Worm (Caenorhabditis elegans): ENCODE results near the gene sra-37.

Gene sra-37

DNA sequence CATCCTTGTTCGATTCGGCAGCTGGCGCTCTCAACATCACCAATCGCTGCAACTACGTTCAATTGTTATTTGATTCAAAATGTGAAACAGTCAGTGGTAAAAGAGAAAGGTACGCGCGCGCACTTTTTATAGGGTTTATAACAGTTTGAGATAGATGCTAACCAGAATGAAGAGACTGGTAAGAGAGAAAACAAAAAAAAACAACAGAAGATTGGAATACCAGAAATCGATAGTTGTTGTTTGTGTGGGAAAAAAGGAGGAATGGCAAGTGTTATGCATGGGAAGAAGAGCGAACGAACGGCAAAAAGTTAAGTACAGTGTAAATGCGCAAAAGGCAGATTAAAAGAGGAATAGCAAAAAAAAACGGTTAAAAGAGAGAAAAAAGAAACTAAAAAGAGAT is 16.7 kb upstream of the sra-37 start, which contains the start of gene Y26E6A.3:
TSS of gene Y26E6A.3 (minus strand) at position 101 of the 400 bp plus-strand sequence.
- no peak for TF ChIP-seq unc-62 (GFP tag; optimal IDR thresholded peaks at IDR 0.05)

DNA sequence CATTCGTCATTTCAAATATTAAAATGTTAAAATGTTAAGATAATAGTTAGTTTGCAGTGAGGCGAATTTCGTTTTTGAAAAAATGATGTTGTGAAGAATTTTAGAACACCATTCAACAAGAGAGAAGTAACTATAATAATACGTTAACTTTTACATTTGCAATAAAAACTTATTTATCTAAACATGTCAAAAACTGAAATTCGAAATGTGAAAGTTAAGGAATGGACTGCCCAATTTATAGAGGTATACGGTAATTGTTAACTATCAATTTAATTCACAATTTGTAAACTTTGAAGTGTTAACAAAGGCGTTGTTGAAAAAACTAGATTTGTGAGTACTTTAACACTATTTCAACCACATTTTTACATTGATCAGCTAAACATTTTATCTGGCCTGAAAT is 10.6 kb upstream of the sra-37 start:
- TF ChIP-seq unc-62 (GFP tag; optimal IDR thresholded peaks at IDR 0.05): no peak

DNA sequence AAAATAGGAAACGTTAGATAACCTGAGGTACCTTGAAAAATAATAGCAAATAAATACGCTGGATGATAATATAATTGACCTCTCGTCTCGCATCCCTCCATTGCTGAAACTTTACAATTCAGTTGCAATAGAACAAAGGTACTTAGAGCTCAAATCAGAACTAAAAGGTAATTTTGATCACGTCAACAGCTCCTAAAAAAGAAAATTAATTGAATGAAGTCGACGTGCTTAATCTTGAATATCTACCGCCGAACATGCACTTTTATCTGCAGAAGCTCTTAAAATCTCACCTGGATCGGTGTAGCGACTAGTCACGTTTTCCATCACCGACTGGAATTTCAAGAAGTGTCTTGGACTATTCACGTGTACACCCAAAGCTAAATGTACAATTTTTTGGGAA is 10.2 kb upstream of the sra-37 start, which contains the start of gene sra-39:
TSS of gene sra-39 (minus strand) at position 101 of the 400 bp plus-strand sequence.
- TF ChIP-seq unc-62 (GFP tag; optimal IDR thresholded peaks at IDR 0.05): no peak

DNA sequence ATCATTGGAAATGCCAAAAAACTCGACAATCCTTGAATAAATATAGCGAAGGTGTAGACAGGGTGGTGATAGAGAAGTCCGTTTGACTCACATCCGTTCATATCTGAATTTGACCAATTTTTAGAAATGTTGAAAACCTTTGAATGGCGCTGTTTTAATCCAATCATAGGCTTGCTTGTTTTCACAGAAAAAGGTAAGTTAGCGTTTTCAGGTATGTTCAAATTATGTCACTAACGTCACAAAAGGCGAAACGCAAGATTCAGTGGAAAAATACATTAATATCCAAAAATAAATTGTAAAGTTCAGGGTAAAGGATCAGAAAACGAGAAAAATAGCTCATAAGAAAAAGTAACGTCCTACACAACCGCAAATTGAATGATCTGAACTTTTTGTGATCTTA is 6.9 kb upstream of the sra-37 start, which contains the start of gene sra-38:
TSS of gene sra-38 (minus strand) at position 101 of the 400 bp plus-strand sequence.
- no peak for TF ChIP-seq unc-62 (GFP tag; optimal IDR thresholded peaks at IDR 0.05)

DNA sequence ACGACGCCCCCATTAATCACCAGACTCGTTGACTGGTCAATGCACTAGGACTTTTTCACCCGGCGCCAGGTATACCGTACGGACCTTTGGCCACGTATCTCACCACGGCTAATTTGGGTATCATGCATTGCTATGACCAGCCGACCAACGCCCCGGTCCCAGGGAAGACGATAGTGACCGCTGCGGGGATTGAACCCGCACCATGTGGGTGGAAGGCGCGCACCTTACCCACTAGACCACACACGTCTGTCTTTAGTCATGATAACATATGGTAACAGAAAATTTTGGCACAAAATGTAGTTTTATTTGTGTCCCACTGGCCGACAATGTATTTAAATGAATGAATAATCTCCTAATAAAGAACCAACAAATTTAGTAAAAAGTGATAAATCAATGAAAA is 7.0 kb downstream of the sra-37 start:
- TF ChIP-seq unc-62 (GFP tag; optimal IDR thresholded peaks at IDR 0.05): no peak

DNA sequence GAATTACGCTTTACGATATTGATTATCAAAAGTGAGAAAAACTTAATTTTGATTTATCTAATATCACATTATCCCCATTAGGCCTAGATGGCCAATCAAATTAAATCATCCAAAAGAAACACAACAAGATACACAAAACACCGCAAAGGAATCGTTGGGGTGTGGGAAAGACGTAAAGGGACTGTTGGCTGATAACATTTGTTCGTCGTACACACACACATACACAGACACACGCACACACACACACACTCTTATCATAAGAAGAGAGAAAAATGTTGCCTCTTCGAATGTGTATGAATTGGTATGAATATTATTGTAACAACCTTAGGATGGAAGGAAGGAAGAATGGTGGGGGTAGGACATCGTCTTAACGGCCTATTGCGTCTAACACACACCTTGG is 8.0 kb downstream of the sra-37 start:
- no peak for TF ChIP-seq unc-62 (GFP tag; optimal IDR thresholded peaks at IDR 0.05)

DNA sequence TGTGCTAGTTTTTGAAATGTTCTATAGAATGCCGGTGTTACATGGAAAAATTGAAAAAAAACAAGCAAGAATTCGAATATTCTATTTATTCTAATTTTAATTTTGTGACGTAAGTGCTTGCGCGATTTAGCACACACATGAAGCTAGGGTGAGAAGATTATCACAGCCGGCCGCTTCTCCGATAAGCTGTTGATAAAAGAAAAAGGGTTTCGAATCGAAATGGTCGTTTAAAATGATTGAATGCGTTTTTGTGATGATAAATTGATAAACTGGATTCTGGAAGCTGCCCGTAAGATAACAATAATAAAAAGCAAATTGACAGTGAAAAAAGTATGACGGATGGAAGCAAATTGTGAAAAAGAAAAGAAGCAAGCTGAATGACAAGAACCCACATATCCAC is 9.0 kb downstream of the sra-37 start:
- no peak for TF ChIP-seq unc-62 (GFP tag; optimal IDR thresholded peaks at IDR 0.05)

DNA sequence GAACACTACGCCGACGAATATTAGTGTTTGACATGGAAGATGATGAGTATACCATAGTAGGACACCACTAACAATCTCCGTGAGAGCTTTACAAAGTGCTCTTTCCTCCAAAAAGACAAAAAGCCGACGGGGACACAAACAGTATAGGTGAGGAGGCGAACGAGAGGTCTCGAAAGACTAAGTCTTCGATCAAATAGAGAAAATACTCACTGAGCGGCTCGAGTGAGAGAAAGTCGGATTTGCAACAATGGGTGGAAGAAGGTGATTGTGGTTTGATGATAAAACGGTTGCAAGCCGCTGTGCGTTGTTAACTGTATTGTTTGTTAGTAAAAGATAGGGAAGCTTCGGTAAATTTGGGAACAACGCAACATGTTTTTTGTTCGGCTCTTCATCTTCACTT is 10.5 kb downstream of the sra-37 start, which contains the start of gene hlb-1:
TSS of gene hlb-1 (minus strand) at position 101 of the 400 bp plus-strand sequence.
- no peak for TF ChIP-seq unc-62 (GFP tag; optimal IDR thresholded peaks at IDR 0.05)

DNA sequence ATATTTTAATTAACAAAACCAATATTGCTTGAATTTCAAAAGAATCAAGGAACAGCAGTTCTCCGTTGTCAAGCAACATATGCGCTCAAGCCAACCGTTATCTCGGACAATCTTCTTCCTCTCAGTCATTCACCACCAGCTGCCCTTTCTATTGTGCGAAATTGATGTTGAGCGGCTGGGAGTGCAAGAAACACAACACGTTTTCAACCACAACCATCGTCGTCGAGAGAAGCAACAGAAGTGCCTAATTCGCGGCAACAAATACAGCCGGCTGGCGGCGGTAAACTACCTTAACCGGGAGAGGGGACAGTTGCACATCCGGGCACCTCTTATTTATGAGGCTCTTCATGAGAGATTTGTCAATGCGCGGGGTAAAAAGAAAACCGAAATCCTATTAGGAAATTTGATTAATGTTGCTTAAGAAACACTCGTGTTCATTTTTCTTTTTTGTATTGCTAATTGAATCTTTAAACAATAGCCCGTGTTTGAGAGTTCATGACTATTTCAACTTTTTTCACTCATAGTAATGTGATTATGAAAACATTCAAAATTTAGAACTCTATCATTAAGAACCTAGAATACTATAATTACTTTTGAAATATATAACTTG is 11.3 kb downstream of the sra-37 start:
- TF ChIP-seq unc-62 (GFP tag; optimal IDR thresholded peaks at IDR 0.05): no peak

DNA sequence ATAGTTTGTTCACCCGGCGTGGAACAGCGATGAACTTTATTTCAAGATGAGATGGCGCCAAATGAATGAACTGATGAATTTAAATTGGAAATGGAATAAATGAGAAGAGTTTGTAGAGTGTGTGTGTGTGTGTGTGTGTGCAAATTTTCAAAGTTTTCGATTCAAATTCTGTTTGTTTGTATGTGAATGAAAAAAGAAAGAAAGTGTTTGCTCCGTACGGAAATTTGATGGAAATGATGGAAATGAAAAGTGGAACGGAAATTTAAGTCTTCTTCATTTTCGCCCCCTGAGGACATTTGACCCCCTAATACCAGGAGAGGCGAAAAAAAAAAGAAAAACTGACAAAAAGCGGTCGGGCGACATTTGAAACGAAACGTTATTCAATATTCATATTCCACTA is 15.1 kb downstream of the sra-37 start:
- TF ChIP-seq unc-62 (GFP tag; optimal IDR thresholded peaks at IDR 0.05): no peak

DNA sequence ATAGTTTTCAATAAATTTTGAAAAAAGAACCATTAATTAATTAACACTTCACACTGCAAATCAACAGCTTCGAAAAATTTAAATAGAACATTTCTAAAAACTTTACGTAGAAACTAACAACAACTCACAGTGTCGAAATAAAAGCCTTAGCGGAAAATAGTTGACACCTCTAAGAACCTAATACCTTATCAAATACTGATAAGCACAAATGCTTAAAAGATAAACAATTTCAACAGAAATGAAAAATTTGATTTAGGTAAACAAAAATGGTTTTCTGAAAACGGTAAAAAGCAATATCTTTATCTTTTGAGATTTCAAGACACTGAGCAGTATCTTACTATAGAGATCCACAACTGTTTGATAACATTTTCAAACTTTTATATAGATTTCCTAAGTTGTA is 16.3 kb downstream of the sra-37 start:
- TF ChIP-seq unc-62 (GFP tag; optimal IDR thresholded peaks at IDR 0.05): no peak

DNA sequence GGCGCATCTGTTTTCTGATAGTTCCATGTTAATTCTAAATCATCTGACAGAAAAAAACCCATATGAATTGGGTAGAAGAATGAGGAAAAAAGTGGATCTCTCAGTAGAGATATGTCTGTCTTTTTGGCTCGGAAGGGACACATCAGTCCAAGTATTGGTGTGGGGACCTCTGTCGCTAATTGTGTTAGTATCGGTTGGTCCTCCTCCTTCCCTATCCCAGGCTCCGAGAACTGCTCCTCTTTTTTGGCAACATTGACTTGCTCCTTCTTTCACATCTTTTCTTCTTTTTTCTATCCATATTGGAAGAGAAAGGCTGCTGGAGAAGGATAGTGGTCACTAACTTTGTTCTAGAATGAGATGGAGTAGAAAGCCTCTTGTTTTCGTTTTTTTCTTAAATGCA is 17.2 kb downstream of the sra-37 start:
- TF ChIP-seq unc-62 (GFP tag; optimal IDR thresholded peaks at IDR 0.05): no peak

DNA sequence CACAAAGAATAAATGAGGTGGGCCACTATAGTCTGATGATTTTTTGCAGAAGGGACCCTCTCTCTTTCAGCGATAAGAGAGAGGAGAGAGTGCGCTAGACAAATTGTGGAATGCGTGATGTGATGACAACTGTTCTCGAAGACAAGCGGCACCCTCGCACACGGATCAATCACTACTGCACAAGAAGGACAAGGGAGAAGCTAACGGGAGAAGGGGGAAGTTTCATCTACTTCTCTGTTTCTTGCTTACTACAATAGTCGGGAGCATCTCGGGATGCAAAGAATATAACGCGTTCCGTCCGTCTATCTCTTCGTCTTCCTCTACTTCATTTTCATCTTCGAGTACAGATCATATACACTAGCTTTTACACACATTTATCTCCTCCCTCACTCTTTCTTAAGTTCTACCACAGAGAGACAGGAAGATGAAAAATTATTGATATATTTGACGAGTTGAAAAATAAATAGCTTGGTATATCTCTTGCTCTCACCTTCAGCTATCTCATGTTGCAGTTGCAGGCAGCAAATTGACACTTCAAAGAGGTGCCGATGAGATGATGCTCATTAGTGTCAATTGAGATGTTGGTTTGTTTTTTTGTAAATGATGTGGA is 19.7 kb downstream of the sra-37 start:
- TF ChIP-seq unc-62 (GFP tag; optimal IDR thresholded peaks at IDR 0.05): no peak

DNA sequence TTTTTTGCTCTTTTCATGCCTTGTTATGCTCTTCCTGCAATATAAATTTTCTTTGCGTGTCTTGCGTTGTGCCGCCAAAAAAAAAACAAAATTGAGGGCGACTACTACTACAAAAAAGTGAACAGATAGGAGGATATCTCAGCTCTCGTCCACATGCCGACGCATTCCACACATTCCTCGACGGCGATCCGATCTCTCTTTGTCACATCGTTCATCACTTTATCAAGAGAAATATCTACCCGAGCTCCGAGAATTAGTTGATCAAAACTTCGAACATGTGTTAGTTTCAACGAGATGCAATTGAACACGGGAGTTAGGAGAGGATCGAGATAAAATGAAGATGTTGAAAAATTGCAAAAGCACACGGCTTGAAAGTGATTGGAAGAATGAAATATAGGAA is 22.0 kb downstream of the sra-37 start:
- no peak for TF ChIP-seq unc-62 (GFP tag; optimal IDR thresholded peaks at IDR 0.05)

DNA sequence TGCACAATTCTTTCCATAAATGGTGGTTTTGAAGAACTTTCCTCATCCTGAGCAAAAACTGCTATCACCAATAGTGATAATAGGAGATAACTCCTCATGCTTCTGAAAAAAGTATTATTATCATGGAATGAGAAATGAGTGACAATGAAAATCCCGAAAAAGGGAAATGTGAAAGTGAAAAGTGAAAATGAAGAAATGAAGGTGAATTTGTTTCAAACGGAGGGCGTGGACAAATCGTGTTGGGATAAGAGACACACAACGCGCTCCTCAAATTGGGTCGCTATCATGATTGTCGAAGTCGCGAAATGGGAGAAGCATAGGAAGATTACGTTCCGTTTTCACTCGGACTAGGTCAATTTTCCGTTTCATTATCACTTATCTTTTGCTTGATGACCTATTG is 29.0 kb downstream of the sra-37 start, which contains the start of gene M03B6.3:
TSS of gene M03B6.3 (minus strand) at position 102 of the 400 bp plus-strand sequence.
- TF ChIP-seq unc-62 (GFP tag; optimal IDR thresholded peaks at IDR 0.05): no peak

DNA sequence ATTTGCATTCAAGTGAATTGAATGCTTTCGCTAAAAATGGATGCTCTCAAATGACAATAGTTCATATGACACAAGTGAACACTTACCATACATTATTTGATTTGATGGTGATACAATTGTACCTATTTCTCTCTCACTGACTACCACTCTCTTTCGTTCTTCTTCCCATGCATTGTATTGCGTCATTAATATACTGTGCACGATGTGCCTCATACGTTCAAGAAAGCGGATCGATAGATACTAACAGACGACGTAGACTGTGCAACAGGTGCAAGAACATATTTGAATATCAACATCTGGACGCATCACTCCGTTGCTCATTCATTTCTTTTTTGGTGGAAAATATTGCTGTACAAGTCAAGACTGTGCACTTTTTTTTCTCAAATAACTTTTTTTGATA is 34.5 kb downstream of the sra-37 start, which contains the start of gene M03B6.4:
TSS of gene M03B6.4 (plus strand) at position 149 of the 400 bp plus-strand sequence.
- no peak for TF ChIP-seq unc-62 (GFP tag; optimal IDR thresholded peaks at IDR 0.05)

DNA sequence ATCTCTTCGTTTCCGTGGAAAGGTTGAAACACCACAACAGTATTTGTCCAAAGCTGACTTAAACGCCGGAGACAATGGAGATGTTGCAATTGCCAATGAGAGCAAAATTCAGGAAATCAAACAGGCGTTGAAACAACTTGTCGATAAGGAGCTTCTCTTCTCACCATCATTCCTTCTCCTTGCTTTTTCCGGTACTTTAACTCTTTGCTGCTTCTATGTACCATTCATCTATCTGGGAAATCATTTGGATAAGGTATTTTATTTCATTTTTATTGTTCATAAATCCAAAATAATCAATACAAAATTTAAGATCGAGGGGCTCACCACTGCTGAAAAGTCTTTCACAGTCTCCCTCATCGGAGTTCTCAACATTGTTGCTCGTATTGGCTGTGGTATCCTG is 37.2 kb downstream of the sra-37 start:
- no peak for TF ChIP-seq unc-62 (GFP tag; optimal IDR thresholded peaks at IDR 0.05)

Measured in whole organism, dauer.